Fruit fly (Drosophila melanogaster) whole organism, wandering third instar larva: ENCODE results near the gene x16.

Experiments used
- Abd-B ChIP-seq: fragments of >200 bp; optimal IDR thresholded peaks from 2 replicates; lab custom pipeline; 2017; ENCODE audit warnings: missing biosample characterization, missing genetic modification characterization
- Dfd ChIP-seq: fragments of >200 bp; optimal IDR thresholded peaks from 2 replicates; lab custom pipeline; 2017; ENCODE audit warnings: missing biosample characterization, missing genetic modification characterization
- GATAd ChIP-seq: sonication (Bioruptor generic); optimal IDR thresholded peaks from 2 replicates; lab custom pipeline; 2016; ENCODE audit warnings: missing biosample characterization, missing genetic modification characterization
- Jra ChIP-seq: sonication (Bioruptor generic); optimal IDR thresholded peaks from 2 replicates; lab custom pipeline; 2016; ENCODE audit warnings: missing biosample characterization, missing genetic modification characterization
- br ChIP-seq: fragments of 200-800 bp; sonication (Bioruptor generic); optimal IDR thresholded peaks from 2 replicates; lab custom pipeline; 2016; ENCODE audit warnings: missing biosample characterization, missing genetic modification characterization
- dsf ChIP-seq: sonication (Bioruptor generic); optimal IDR thresholded peaks from 2 replicates; lab custom pipeline; 2016; ENCODE audit warnings: missing biosample characterization, missing genetic modification characterization, borderline replicate concordance
- foxo ChIP-seq, 2 experiments: fragments of 200-800 bp; sonication (Bioruptor generic); optimal IDR thresholded peaks; 2 replicates in 1 of 2; 3 replicates in 1 of 2; lab custom pipeline; 2016 to 2017; ENCODE audit warnings: missing biosample characterization in 2 of 2, missing genetic modification characterization in 2 of 2
- fru ChIP-seq: fragments of 200-800 bp; sonication (Bioruptor generic); optimal IDR thresholded peaks from 3 replicates; lab custom pipeline; 2016; ENCODE audit warnings: missing biosample characterization, mild to moderate bottlenecking, missing genetic modification characterization
- h ChIP-seq: fragments of 200-800 bp; sonication (Bioruptor generic); optimal IDR thresholded peaks from 3 replicates; lab custom pipeline; 2016; ENCODE audit warnings: missing biosample characterization, mild to moderate bottlenecking, missing genetic modification characterization
- lola ChIP-seq: fragments of >200 bp; optimal IDR thresholded peaks from 2 replicates; lab custom pipeline; 2017; ENCODE audit warnings: missing biosample characterization, missing genetic modification characterization
- pan ChIP-seq: fragments of >200 bp; optimal IDR thresholded peaks from 2 replicates; lab custom pipeline; 2017
- psq ChIP-seq: fragments of 200-800 bp; sonication (Bioruptor generic); optimal IDR thresholded peaks from 3 replicates; lab custom pipeline; 2017; ENCODE audit warnings: missing biosample characterization, mild to moderate bottlenecking, missing genetic modification characterization, moderate library complexity
- usp ChIP-seq: fragments of >200 bp; optimal IDR thresholded peaks from 2 replicates; lab custom pipeline; 2017; ENCODE audit warnings: missing biosample characterization, missing genetic modification characterization

dm6 chr2L:6870777-6871176 is 49.2 kb downstream of the x16 start:
- no peak for TF ChIP-seq dsf (GFP tag; lab: Kevin White, UChicago)
- TF ChIP-seq usp, result no peak
- no peak for TF ChIP-seq fru (GFP tag; lab: Kevin White, UChicago)
- TF ChIP-seq Dfd (GFP tag; lab: Kevin White, UChicago), result no peak
- TF ChIP-seq GATAd (GFP tag; lab: Kevin White, UChicago), result no peak
- TF ChIP-seq foxo (GFP tag; optimal IDR thresholded peaks at IDR 0.05; lab: Kevin White, UChicago), result no peak
- no peak for TF ChIP-seq Jra (GFP tag; lab: Kevin White, UChicago)
- no peak for TF ChIP-seq br (GFP tag; lab: Kevin White, UChicago)
- TF ChIP-seq h (GFP tag; lab: Kevin White, UChicago), result no peak
- no peak for TF ChIP-seq Abd-B (GFP tag; lab: Kevin White, UChicago)
- no peak for TF ChIP-seq pan (lab: Kevin White, UChicago)
- TF ChIP-seq lola (GFP tag; lab: Kevin White, UChicago), result no peak
- TF ChIP-seq psq, result no peak
